Fruit fly (Drosophila melanogaster): ENCODE results near the gene 5PtaseI.

dm6 chr3R:25044816-25045551, at the start of gene 5PtaseI:
- TF ChIP-seq Mnt (GFP tag; optimal IDR thresholded peaks at IDR 0.05) (no peak), pad (GFP tag; optimal IDR thresholded peaks at IDR 0.05) (no peak), kay (GFP tag; ENCODE audit: borderline replicate concordance) (no peak), CG7101 (tag; optimal IDR thresholded peaks at IDR 0.05) (no peak), CG14711 (tag; optimal IDR thresholded peaks at IDR 0.05) (no peak), tj (GFP tag; optimal IDR thresholded peaks at IDR 0.05) (peak; percentile 86), Hr96 (GFP tag; optimal IDR thresholded peaks at IDR 0.05) (no peak), CG11617 (GFP tag; optimal IDR thresholded peaks at IDR 0.05) (no peak), Clk (GFP tag; optimal IDR thresholded peaks at IDR 0.05) (no peak), CG5204 (GFP tag; optimal IDR thresholded peaks at IDR 0.05) (no peak), cic (GFP tag; optimal IDR thresholded peaks at IDR 0.05) (no peak), bab1 (GFP tag; optimal IDR thresholded peaks at IDR 0.05) (peak; percentile 14), CG7045 (GFP tag; optimal IDR thresholded peaks at IDR 0.05) (no peak), Crg-1 (GFP tag; optimal IDR thresholded peaks at IDR 0.05) (no peak)

Data from whole organism, adult.